Fruit fly (Drosophila melanogaster) whole organism, embryonic: ENCODE measurements around the gene east.
A peak's percentile ranks its signal among the peaks of the same experiment; 100 is the strongest.

Source experiments
- Atf6 ChIP-seq: fragments of 200-800 bp; sonication (Bioruptor generic); IDR thresholded peaks from 2 replicates; pipeline ENCODE4 v1.3.6; 2022; ENCODE audit warnings: missing biosample characterization, missing genetic modification characterization
- B-H2 ChIP-seq: fragments of 200-800 bp; sonication (Bioruptor generic); optimal IDR thresholded peaks from 2 replicates; lab custom pipeline; 2018; ENCODE audit warnings: missing biosample characterization, mild to moderate bottlenecking, missing genetic modification characterization
- Blimp-1 ChIP-seq: fragments of 200-800 bp; sonication (Bioruptor generic); optimal IDR thresholded peaks from 3 replicates; lab custom pipeline; 2018; ENCODE audit warnings: missing biosample characterization, missing genetic modification characterization, mild to moderate bottlenecking, moderate library complexity, missing genetic modification reagents
- CG10543 ChIP-seq: fragments of 200-800 bp; sonication (Bioruptor generic); optimal IDR thresholded peaks from 3 replicates; lab custom pipeline; 2017; ENCODE audit warnings: missing biosample characterization, mild to moderate bottlenecking, missing genetic modification characterization, moderate library complexity
- CG11398 ChIP-seq: fragments of 200-800 bp; sonication (Bioruptor generic); optimal IDR thresholded peaks from 2 replicates; lab custom pipeline; 2016; ENCODE audit warnings: missing biosample characterization, missing genetic modification characterization
- CG11695 ChIP-seq: fragments of 200-800 bp; sonication (Bioruptor generic); IDR thresholded peaks from 3 replicates; pipeline ENCODE4 v1.3.6; 2022; ENCODE audit warnings: missing biosample characterization, missing genetic modification characterization
- CG12659 ChIP-seq: fragments of 200-800 bp; sonication (Bioruptor generic); optimal IDR thresholded peaks from 3 replicates; lab custom pipeline; 2017; ENCODE audit warnings: mild to moderate bottlenecking, missing biosample characterization, missing genetic modification reagents, missing genetic modification characterization
- CG12769 ChIP-seq: fragments of 200-800 bp; sonication (Bioruptor generic); optimal IDR thresholded peaks from 2 replicates; lab custom pipeline; 2019; ENCODE audit warnings: missing biosample characterization, mild to moderate bottlenecking, missing genetic modification characterization, moderate library complexity
- CG13624 ChIP-seq: fragments of 200-800 bp; sonication (Bioruptor generic); optimal IDR thresholded peaks from 2 replicates; lab custom pipeline; 2016; ENCODE audit warnings: missing biosample characterization, missing genetic modification characterization
- CG15514 ChIP-seq: fragments of 200-800 bp; sonication (Bioruptor generic); optimal IDR thresholded peaks from 3 replicates; lab custom pipeline; 2017; ENCODE audit warnings: missing biosample characterization, missing genetic modification characterization, mild to moderate bottlenecking, moderate library complexity, missing genetic modification reagents
- CG1603 ChIP-seq: fragments of 200-800 bp; sonication (Bioruptor generic); optimal IDR thresholded peaks from 2 replicates; lab custom pipeline; 2019; ENCODE audit warnings: missing biosample characterization, mild to moderate bottlenecking, missing genetic modification characterization, moderate library complexity
- CG18476 ChIP-seq: fragments of 200-800 bp; sonication (Bioruptor generic); optimal IDR thresholded peaks from 2 replicates; lab custom pipeline; 2016; ENCODE audit warnings: missing biosample characterization, mild to moderate bottlenecking, missing genetic modification characterization
- CG18619 ChIP-seq: fragments of 200-800 bp; sonication (Bioruptor generic); optimal IDR thresholded peaks from 3 replicates; lab custom pipeline; 2017; ENCODE audit warnings: missing biosample characterization, mild to moderate bottlenecking, missing genetic modification characterization
- CG2120 ChIP-seq: fragments of 200-800 bp; sonication (Bioruptor generic); optimal IDR thresholded peaks from 3 replicates; lab custom pipeline; 2016; ENCODE audit warnings: missing biosample characterization, missing genetic modification characterization
- CG6254 ChIP-seq: fragments of 200-800 bp; sonication (Bioruptor generic); optimal IDR thresholded peaks from 3 replicates; lab custom pipeline; 2017; ENCODE audit warnings: mild to moderate bottlenecking, missing biosample characterization, missing genetic modification reagents, missing genetic modification characterization
- CG6689 ChIP-seq: fragments of 200-800 bp; sonication (Bioruptor generic); IDR thresholded peaks from 2 replicates; pipeline ENCODE4 v1.3.6; 2022; ENCODE audit warnings: missing biosample characterization, missing genetic modification characterization
- CG6813 ChIP-seq: fragments of 200-800 bp; sonication (Bioruptor generic); optimal IDR thresholded peaks from 2 replicates; lab custom pipeline; 2017; ENCODE audit warnings: missing biosample characterization, missing genetic modification characterization, mild to moderate bottlenecking, moderate library complexity, missing genetic modification reagents
- CG7372 ChIP-seq: fragments of 200-800 bp; sonication (Bioruptor generic); IDR thresholded peaks from 2 replicates; pipeline ENCODE4 v1.3.6; 2022; ENCODE audit warnings: missing biosample characterization, missing genetic modification characterization
- CG8765 ChIP-seq: fragments of 200-800 bp; sonication (Bioruptor generic); IDR thresholded peaks from 2 replicates; pipeline ENCODE4 v1.3.6; 2022; ENCODE audit warnings: missing biosample characterization, missing genetic modification characterization
- CG9215 ChIP-seq: fragments of 200-800 bp; sonication (Bioruptor generic); IDR thresholded peaks from 2 replicates; pipeline ENCODE4 v1.3.6; 2022; ENCODE audit warnings: missing biosample characterization, missing genetic modification characterization
- CTCF ChIP-seq: fragments of 200-800 bp; sonication (Bioruptor generic); optimal IDR thresholded peaks from 2 replicates; lab custom pipeline; 2017; ENCODE audit warnings: missing biosample characterization, mild to moderate bottlenecking, missing genetic modification characterization, moderate library complexity
- D19A ChIP-seq: fragments of 200-800 bp; optimal IDR thresholded peaks from 3 replicates; lab custom pipeline; 2019; ENCODE audit warnings: missing biosample characterization, mild to moderate bottlenecking, missing genetic modification characterization, moderate library complexity
- Fer1 ChIP-seq: fragments of 200-800 bp; sonication (Bioruptor generic); optimal IDR thresholded peaks from 2 replicates; lab custom pipeline; 2017; ENCODE audit warnings: missing biosample characterization, mild to moderate bottlenecking, missing genetic modification characterization
- Hmr ChIP-seq: fragments of 200-800 bp; sonication (Bioruptor generic); optimal IDR thresholded peaks from 3 replicates; lab custom pipeline; 2017; ENCODE audit warnings: mild to moderate bottlenecking, missing biosample characterization, missing genetic modification reagents, missing genetic modification characterization
- Kr ChIP-seq: fragments of 200-800 bp; sonication (Bioruptor generic); optimal IDR thresholded peaks from 2 replicates; lab custom pipeline; 2017; ENCODE audit warnings: missing biosample characterization, mild to moderate bottlenecking, missing genetic modification characterization
- Mes4 ChIP-seq: fragments of 200-800 bp; sonication (Bioruptor generic); optimal IDR thresholded peaks from 2 replicates; lab custom pipeline; 2016; ENCODE audit warnings: missing biosample characterization, missing genetic modification characterization
- NK7.1 ChIP-seq: fragments of 200-800 bp; sonication (Bioruptor generic); optimal IDR thresholded peaks from 3 replicates; lab custom pipeline; 2016; ENCODE audit warnings: missing biosample characterization, missing genetic modification characterization
- Nf-YB ChIP-seq: fragments of 200-800 bp; sonication (Bioruptor generic); optimal IDR thresholded peaks from 3 replicates; lab custom pipeline; 2019; ENCODE audit warnings: missing biosample characterization, mild to moderate bottlenecking, missing genetic modification characterization, moderate library complexity
- Oaz ChIP-seq: fragments of 200-800 bp; sonication (Bioruptor generic); IDR thresholded peaks from 2 replicates; pipeline ENCODE4 v1.3.6; 2022; ENCODE audit warnings: missing biosample characterization, missing genetic modification characterization
- Ravus ChIP-seq: fragments of 200-800 bp; sonication (Bioruptor generic); IDR thresholded peaks from 2 replicates; pipeline ENCODE4 v1.3.6; 2022; ENCODE audit warnings: missing biosample characterization, missing genetic modification characterization
- Scr ChIP-seq: fragments of 200-800 bp; sonication (Bioruptor generic); IDR thresholded peaks from 2 replicates; pipeline ENCODE4 v1.3.6; 2022; ENCODE audit warnings: missing biosample characterization, missing genetic modification characterization; ENCODE audit not compliant: partially characterized antibody
- TFAM ChIP-seq: fragments of 200-800 bp; sonication (Bioruptor generic); optimal IDR thresholded peaks from 2 replicates; lab custom pipeline; 2017; ENCODE audit warnings: missing biosample characterization, missing genetic modification characterization, inconsistent platforms
- Tbp ChIP-seq: fragments of >200 bp; optimal IDR thresholded peaks from 2 replicates; lab custom pipeline; 2018; ENCODE audit warnings: missing biosample characterization, missing genetic modification characterization
- Xbp1 ChIP-seq: fragments of 200-800 bp; sonication (Bioruptor generic); optimal IDR thresholded peaks from 3 replicates; lab custom pipeline; 2016; ENCODE audit warnings: missing biosample characterization, mild to moderate bottlenecking, missing genetic modification characterization
- ash1 ChIP-seq: fragments of 200-800 bp; sonication (Bioruptor generic); optimal IDR thresholded peaks from 2 replicates; lab custom pipeline; 2018; ENCODE audit warnings: missing biosample characterization, mild to moderate bottlenecking, missing genetic modification characterization
- bsh ChIP-seq, 2 experiments: fragments of 200-800 bp; sonication (Bioruptor generic); optimal IDR thresholded peaks; 2 replicates each; lab custom pipeline; 2017 to 2018; ENCODE audit warnings: mild to moderate bottlenecking in 2 of 2, missing biosample characterization in 2 of 2, missing genetic modification characterization in 2 of 2, moderate library complexity in 1 of 2
- ewg ChIP-seq: fragments of 200-800 bp; sonication (Bioruptor generic); optimal IDR thresholded peaks from 3 replicates; lab custom pipeline; 2017; ENCODE audit warnings: mild to moderate bottlenecking, missing biosample characterization, missing genetic modification reagents, missing genetic modification characterization
- gcm2 ChIP-seq: fragments of 200-800 bp; sonication (Bioruptor generic); optimal IDR thresholded peaks from 2 replicates; lab custom pipeline; 2016; ENCODE audit warnings: missing biosample characterization, missing genetic modification characterization
- grau ChIP-seq: fragments of 200-800 bp; optimal IDR thresholded peaks from 3 replicates; lab custom pipeline; 2019; ENCODE audit warnings: missing biosample characterization, mild to moderate bottlenecking, missing genetic modification characterization, moderate library complexity
- hbn ChIP-seq: fragments of 200-800 bp; sonication (Bioruptor generic); IDR thresholded peaks from 2 replicates; pipeline ENCODE4 v1.3.6; 2022; ENCODE audit warnings: missing biosample characterization, missing genetic modification characterization; ENCODE audit not compliant: partially characterized antibody
- kni ChIP-seq: fragments of 200-800 bp; sonication (Bioruptor generic); optimal IDR thresholded peaks from 3 replicates; lab custom pipeline; 2017; ENCODE audit warnings: mild to moderate bottlenecking, missing biosample characterization, missing genetic modification reagents, missing genetic modification characterization
- nmo ChIP-seq: fragments of 200-800 bp; sonication (Bioruptor generic); optimal IDR thresholded peaks from 2 replicates; lab custom pipeline; 2018; ENCODE audit warnings: missing biosample characterization, mild to moderate bottlenecking, missing genetic modification characterization, moderate library complexity
- odd ChIP-seq: fragments of 200-800 bp; sonication (Bioruptor generic); optimal IDR thresholded peaks from 2 replicates; lab custom pipeline; 2017; ENCODE audit warnings: missing biosample characterization, mild to moderate bottlenecking, missing genetic modification characterization
- repo ChIP-seq: fragments of 200-800 bp; sonication (Bioruptor generic); optimal IDR thresholded peaks from 2 replicates; lab custom pipeline; 2016; ENCODE audit warnings: missing biosample characterization, missing genetic modification characterization
- rib ChIP-seq: fragments of 200-800 bp; sonication (Bioruptor generic); IDR thresholded peaks from 2 replicates; pipeline ENCODE4 v1.3.6; 2022; ENCODE audit warnings: missing biosample characterization, missing genetic modification characterization
- sc ChIP-seq, 3 experiments: fragments of >200 bp in 2 of 3; fragments of 200-800 bp in 1 of 3; sonication (Bioruptor generic) in 1 of 3; optimal IDR thresholded peaks; 2 replicates in 2 of 3; 3 replicates in 1 of 3; lab custom pipeline; 2017; ENCODE audit warnings: mild to moderate bottlenecking in 1 of 3, missing biosample characterization in 1 of 3, missing genetic modification characterization in 1 of 3, missing genetic modification reagents in 1 of 3
- sim ChIP-seq: fragments of 200-800 bp; sonication (Bioruptor generic); IDR thresholded peaks from 2 replicates; pipeline ENCODE4 v1.3.6; 2022; ENCODE audit warnings: missing biosample characterization, missing genetic modification characterization
- ssp ChIP-seq: fragments of 200-800 bp; sonication (Bioruptor generic); IDR thresholded peaks from 2 replicates; pipeline ENCODE4 v1.3.6; 2022; ENCODE audit warnings: missing biosample characterization, missing genetic modification characterization
- tin ChIP-seq: fragments of 200-800 bp; sonication (Bioruptor generic); optimal IDR thresholded peaks from 3 replicates; lab custom pipeline; 2016; ENCODE audit warnings: missing biosample characterization, missing genetic modification characterization
- vfl ChIP-seq: fragments of 200-800 bp; sonication (Bioruptor generic); optimal IDR thresholded peaks from 2 replicates; lab custom pipeline; 2016; ENCODE audit warnings: missing biosample characterization, missing genetic modification characterization

Gene east

dm6 chrX:2005840-2006239 is 4.8 kb upstream of the east start (continued):
- peak; percentile 75 for TF ChIP-seq B-H2 (GFP tag; lab: Kevin White, UChicago)
- TF ChIP-seq TFAM (GFP tag; lab: Kevin White, UChicago) = no peak
- TF ChIP-seq Blimp-1 (GFP tag; lab: Kevin White, UChicago) = peak; percentile 47
- peak; percentile 66 for TF ChIP-seq CG11398
- peak; percentile 71 for TF ChIP-seq Fer1
- TF ChIP-seq repo (GFP tag; lab: Kevin White, UChicago) = peak; percentile 62
- TF ChIP-seq CG12659 (GFP tag; lab: Kevin White, UChicago) = peak; percentile 72
- TF ChIP-seq CG6254 (GFP tag; lab: Kevin White, UChicago) = peak; percentile 64
- no peak for TF ChIP-seq Scr (GFP tag; lab: Robert Waterston, UW)
- peak; percentile 70 for TF ChIP-seq CG10543
- peak; percentile 44 for TF ChIP-seq NK7.1 (GFP tag; lab: Kevin White, UChicago)
- TF ChIP-seq CTCF = peak; percentile 95
- no peak for TF ChIP-seq CG1603 (tag; lab: Kevin White, UChicago)
- TF ChIP-seq CG18619 (GFP tag; lab: Kevin White, UChicago) = peak; percentile 66
- TF ChIP-seq CG6689 = peak; percentile 12; the same call in 1 of the 2 replicates
- TF ChIP-seq odd (GFP tag; lab: Kevin White, UChicago) = peak; percentile 77
- TF ChIP-seq ash1 (GFP tag; lab: Kevin White, UChicago) = no peak
- TF ChIP-seq CG7372 (GFP tag; lab: Robert Waterston, UW) = 0 out of 2 replicates have a peak, but pooled peaks have one; percentile 35
- TF ChIP-seq ewg (GFP tag; lab: Kevin White, UChicago) = peak; percentile 59
- TF ChIP-seq CG2120 = no peak
- no peak for TF ChIP-seq rib
- 0 out of 2 replicates have a peak, but pooled peaks have one; percentile 19 for TF ChIP-seq sim (GFP tag; lab: Robert Waterston, UW)
- peak; percentile 54 for TF ChIP-seq Xbp1 (GFP tag; lab: Kevin White, UChicago)
- peak; percentile 66 for TF ChIP-seq CG15514 (GFP tag; lab: Kevin White, UChicago)
- peak; percentile 56 for TF ChIP-seq D19A (tag; lab: Kevin White, UChicago)
- peak; percentile 56 for TF ChIP-seq CG13624 (GFP tag; lab: Kevin White, UChicago)
- TF ChIP-seq Hmr (GFP tag; lab: Kevin White, UChicago) = peak; percentile 72
- TF ChIP-seq Nf-YB = peak; percentile 39
- peak; percentile 77 for TF ChIP-seq Mes4
- TF ChIP-seq Kr (GFP tag; lab: Kevin White, UChicago) = no peak
- no peak for TF ChIP-seq CG8765 (GFP tag; lab: Robert Waterston, UW)
- TF ChIP-seq bsh (GFP tag; optimal IDR thresholded peaks at IDR 0.05; lab: Kevin White, UChicago) = peak in 1 of 2 experiments; percentile 60
- peak; percentile 75 for TF ChIP-seq CG6813 (GFP tag; lab: Kevin White, UChicago)
- peak; percentile 51 for TF ChIP-seq grau (tag; lab: Kevin White, UChicago)
- TF ChIP-seq CG11695 = peak; percentile 60
- no peak for TF ChIP-seq Tbp (GFP tag; lab: Kevin White, UChicago)
- TF ChIP-seq sc (optimal IDR thresholded peaks at IDR 0.05; lab: Kevin White, UChicago) = no peak
- peak; percentile 64 for TF ChIP-seq sc (GFP tag; optimal IDR thresholded peaks at IDR 0.05; lab: Kevin White, UChicago)
- TF ChIP-seq hbn = no peak
- TF ChIP-seq nmo (GFP tag; lab: Kevin White, UChicago) = peak; percentile 58
- peak; percentile 64 for TF ChIP-seq tin (GFP tag; lab: Kevin White, UChicago)
- TF ChIP-seq CG12769 (tag; lab: Kevin White, UChicago) = no peak
- TF ChIP-seq Ravus (GFP tag; lab: Robert Waterston, UW) = no peak
- no peak for TF ChIP-seq CG9215 (GFP tag; lab: Robert Waterston, UW)
- TF ChIP-seq ssp = no peak
- TF ChIP-seq Atf6 (GFP tag; lab: Robert Waterston, UW) = peak; percentile 45; the same call in 1 of the 2 replicates
- no peak for TF ChIP-seq vfl (GFP tag; lab: Kevin White, UChicago)
- TF ChIP-seq gcm2 (GFP tag; lab: Kevin White, UChicago) = no peak
- peak; percentile 0 for TF ChIP-seq CG18476
- 0 out of 2 replicates have a peak, but pooled peaks have one; percentile 25 for TF ChIP-seq Oaz (GFP tag; lab: Robert Waterston, UW)
- TF ChIP-seq kni (GFP tag; lab: Kevin White, UChicago) = peak; percentile 81
